Worm (Caenorhabditis elegans) whole organism, L4 larva: ENCODE measurements around the gene let-92.

Experiments used
- F10B5.3 ChIP-seq: sonication (generic microtip); optimal IDR thresholded peaks from 2 replicates; lab custom pipeline; 2016; ENCODE audit warnings: mild to moderate bottlenecking, missing genetic modification characterization, missing compliant biosample characterization
- F37D6.2 ChIP-seq: sonication (generic microtip); optimal IDR thresholded peaks from 2 replicates; lab custom pipeline; 2016; ENCODE audit warnings: mild to moderate bottlenecking, missing genetic modification characterization, missing compliant biosample characterization
- F49E8.2 ChIP-seq: sonication (generic microtip); optimal IDR thresholded peaks from 2 replicates; lab custom pipeline; 2016; ENCODE audit warnings: missing compliant biosample characterization, mild to moderate bottlenecking, missing genetic modification characterization, borderline replicate concordance
- T26A8.4 ChIP-seq: fragments of 200-800 bp; sonication (Bioruptor generic); IDR thresholded peaks from 2 replicates; pipeline ENCODE4 v1.3.6; 2022; ENCODE audit warnings: missing genetic modification characterization, missing compliant biosample characterization
- Y48G9A.11 ChIP-seq: fragments of 200-800 bp; sonication (Bioruptor generic); IDR thresholded peaks from 2 replicates; pipeline ENCODE4 v1.3.6; 2022; ENCODE audit warnings: missing genetic modification reagents, missing genetic modification characterization, missing compliant biosample characterization
- Y5F2A.4 ChIP-seq: fragments of 200-800 bp; sonication (Bioruptor generic); optimal IDR thresholded peaks from 2 replicates; lab custom pipeline; 2018; ENCODE audit warnings: mild to moderate bottlenecking, missing genetic modification characterization, missing compliant biosample characterization
- Y75B8A.6 ChIP-seq: fragments of 200-800 bp; sonication (Bioruptor generic); IDR thresholded peaks from 2 replicates; pipeline ENCODE4 v1.3.6; 2022; ENCODE audit warnings: missing genetic modification reagents, missing genetic modification characterization, missing compliant biosample characterization
- aly-2 ChIP-seq: sonication (generic microtip); optimal IDR thresholded peaks from 2 replicates; lab custom pipeline; 2018; ENCODE audit warnings: missing biosample characterization, missing genetic modification characterization
- ama-1 ChIP-seq: fragments of 150-350 bp; optimal IDR thresholded peaks from 2 replicates; lab custom pipeline; 2014; ENCODE audit warnings: inconsistent platforms, mixed read lengths
- ceh-20 ChIP-seq: fragments of 200-800 bp; sonication (Bioruptor generic); IDR thresholded peaks from 2 replicates; pipeline ENCODE4 v1.3.6; 2022; ENCODE audit warnings: missing genetic modification reagents, missing genetic modification characterization, missing compliant biosample characterization
- ceh-82 ChIP-seq: sonication (generic microtip); optimal IDR thresholded peaks from 2 replicates; lab custom pipeline; 2017; ENCODE audit warnings: missing biosample characterization, missing genetic modification characterization
- daf-12 ChIP-seq: fragments of 150-350 bp; optimal IDR thresholded peaks from 2 replicates; lab custom pipeline; 2014; ENCODE audit warnings: missing biosample characterization, missing genetic modification reagents, missing genetic modification characterization
- dmd-8 ChIP-seq: fragments of 200-800 bp; sonication (Bioruptor generic); IDR thresholded peaks from 2 replicates; pipeline ENCODE4 v1.3.6; 2022; ENCODE audit warnings: missing genetic modification characterization, missing compliant biosample characterization
- dmd-9 ChIP-seq: fragments of 200-800 bp; sonication (Bioruptor generic); IDR thresholded peaks from 2 replicates; pipeline ENCODE4 v1.3.6; 2022; ENCODE audit warnings: missing genetic modification reagents, missing genetic modification characterization, missing compliant biosample characterization
- dpl-1 ChIP-seq: fragments of 150-350 bp; optimal IDR thresholded peaks from 2 replicates; lab custom pipeline; 2014; ENCODE audit warnings: missing biosample characterization, missing genetic modification reagents, missing genetic modification characterization
- egl-43 ChIP-seq: fragments of 200-800 bp; sonication (Bioruptor generic); IDR thresholded peaks from 2 replicates; pipeline ENCODE4 v1.3.6; 2022; ENCODE audit warnings: missing genetic modification reagents, missing genetic modification characterization, missing compliant biosample characterization
- fos-1 ChIP-seq: fragments of 150-350 bp; optimal IDR thresholded peaks from 2 replicates; lab custom pipeline; 2014; ENCODE audit warnings: missing biosample characterization, missing genetic modification characterization
- hlh-30 ChIP-seq: sonication (generic microtip); optimal IDR thresholded peaks from 2 replicates; lab custom pipeline; 2017; ENCODE audit warnings: antibody characterized with exemption, mild to moderate bottlenecking, missing genetic modification characterization, missing compliant biosample characterization; ENCODE audit not compliant: insufficient read depth
- lin-1 ChIP-seq: fragments of 200-800 bp; sonication (Bioruptor generic); IDR thresholded peaks from 2 replicates; pipeline ENCODE4 v1.3.6; 2022; ENCODE audit warnings: missing genetic modification reagents, missing genetic modification characterization, missing compliant biosample characterization
- lin-38 ChIP-seq: fragments of 200-800 bp; sonication (Bioruptor generic); IDR thresholded peaks from 2 replicates; pipeline ENCODE4 v1.3.6; 2022; ENCODE audit warnings: missing genetic modification reagents, missing genetic modification characterization, missing compliant biosample characterization
- lin-39 ChIP-seq: fragments of 150-350 bp; optimal IDR thresholded peaks from 2 replicates; lab custom pipeline; 2014; ENCODE audit warnings: missing biosample characterization, missing genetic modification reagents, missing genetic modification characterization
- lir-3 ChIP-seq: sonication (generic microtip); optimal IDR thresholded peaks from 2 replicates; lab custom pipeline; 2016; ENCODE audit warnings: mild to moderate bottlenecking, missing genetic modification characterization, missing compliant biosample characterization
- madf-5 ChIP-seq, 2 experiments: fragments of 200-800 bp; sonication (Bioruptor generic); IDR thresholded peaks; 2 replicates each; pipeline ENCODE4 v1.3.6; 2022; ENCODE audit warnings: missing compliant biosample characterization in 2 of 2, missing genetic modification characterization in 2 of 2
- mep-1 ChIP-seq: fragments of 150-350 bp; sonication (generic microtip); optimal IDR thresholded peaks from 3 replicates; lab custom pipeline; 2014; ENCODE audit warnings: missing biosample characterization, missing genetic modification characterization
- nhr-10 ChIP-seq: fragments of 150-350 bp; optimal IDR thresholded peaks from 2 replicates; lab custom pipeline; 2014; ENCODE audit warnings: missing biosample characterization, missing genetic modification characterization
- nhr-111 ChIP-seq: fragments of 200-800 bp; sonication (Bioruptor generic); optimal IDR thresholded peaks from 2 replicates; lab custom pipeline; 2018; ENCODE audit warnings: mild to moderate bottlenecking, missing genetic modification characterization, missing compliant biosample characterization
- nhr-25 ChIP-seq: sonication (generic microtip); optimal IDR thresholded peaks from 2 replicates; lab custom pipeline; 2017; ENCODE audit warnings: missing genetic modification characterization, mild to moderate bottlenecking, missing compliant biosample characterization, antibody characterized with exemption, moderate library complexity, borderline replicate concordance; ENCODE audit not compliant: insufficient read depth
- nhr-28 ChIP-seq: fragments of 150-350 bp; optimal IDR thresholded peaks from 2 replicates; lab custom pipeline; 2014; ENCODE audit warnings: missing biosample characterization, missing genetic modification characterization
- nhr-48 ChIP-seq: sonication (generic microtip); optimal IDR thresholded peaks from 2 replicates; lab custom pipeline; 2016; ENCODE audit warnings: mild to moderate bottlenecking, missing genetic modification characterization, missing compliant biosample characterization
- nhr-76 ChIP-seq: fragments of 150-350 bp; optimal IDR thresholded peaks from 2 replicates; lab custom pipeline; 2014; ENCODE audit warnings: missing biosample characterization, missing genetic modification characterization
- nhr-77 ChIP-seq: fragments of 150-350 bp; optimal IDR thresholded peaks from 2 replicates; lab custom pipeline; 2014; ENCODE audit warnings: missing biosample characterization, missing genetic modification characterization
- pha-4 ChIP-seq, 2 experiments: fragments of 150-350 bp in 1 of 2; fragments of 200-800 bp in 1 of 2; sonication (Bioruptor generic) in 1 of 2; IDR thresholded peaks in 1 of 2; optimal IDR thresholded peaks in 1 of 2; 2 replicates each; pipeline versions ENCODE4 v1.3.6 to Lab custom; 2014 to 2022; ENCODE audit warnings: missing genetic modification characterization in 2 of 2, missing genetic modification reagents in 2 of 2, missing biosample characterization in 1 of 2, missing compliant biosample characterization in 1 of 2
- set-16 ChIP-seq: fragments of 200-800 bp; sonication (Bioruptor generic); IDR thresholded peaks from 2 replicates; pipeline ENCODE4 v1.3.6; 2022; ENCODE audit warnings: missing genetic modification reagents, missing genetic modification characterization, missing compliant biosample characterization
- skn-1 ChIP-seq: fragments of 150-350 bp; optimal IDR thresholded peaks from 2 replicates; lab custom pipeline; 2014; ENCODE audit warnings: missing biosample characterization, missing genetic modification characterization
- snpc-1.2 ChIP-seq: fragments of 200-800 bp; sonication (Bioruptor generic); IDR thresholded peaks from 2 replicates; pipeline ENCODE4 v1.3.6; 2022; ENCODE audit warnings: missing genetic modification reagents, missing genetic modification characterization, missing compliant biosample characterization
- snpc-4 ChIP-seq: fragments of 150-350 bp; optimal IDR thresholded peaks from 2 replicates; lab custom pipeline; 2014; ENCODE audit warnings: missing biosample characterization, missing genetic modification characterization
- ztf-7 ChIP-seq: fragments of 150-350 bp; optimal IDR thresholded peaks from 2 replicates; lab custom pipeline; 2014; ENCODE audit warnings: missing biosample characterization, missing genetic modification characterization

let-92 gene

ce11 chrIV:11828012-11828411 lies 30.2 kb upstream of the let-92 start, which contains the start of gene M117.6:
Gene M117.6 (minus strand): TSS chrIV:11828112.
- TF ChIP-seq snpc-1.2 (GFP tag; lab: Robert Waterston, UW) (0 out of 2 replicates have a peak, but pooled peaks have one; percentile 16), set-16 (peak; percentile 53; the same call in 1 of the 2 replicates)

ce11 chrIV:11833456-11833855 lies 24.8 kb upstream of the let-92 start, which contains the start of gene M117.4:
Gene M117.4 (minus strand): TSS chrIV:11833556.
- TF ChIP-seq set-16 (no peak), aly-2 (no peak), skn-1 (tag; lab: Kevin White, UChicago) (no peak), nhr-48 (tag; lab: Kevin White, UChicago) (no peak), nhr-10 (tag; lab: Kevin White, UChicago) (no peak), F37D6.2 (tag; lab: Kevin White, UChicago) (no peak), ztf-7 (tag; lab: Kevin White, UChicago) (no peak), pha-4 (GFP tag; IDR thresholded peaks at IDR 0.05; lab: Robert Waterston, UW) (no peak), pha-4 (tag; optimal IDR thresholded peaks at IDR 0.05; lab: Kevin White, UChicago) (no peak), dmd-8 (GFP tag; lab: Robert Waterston, UW) (no peak)
- TF ChIP-seq, all 104 proteins: peak for 0

ce11 chrIV:11838657-11839056 lies 19.6 kb upstream of the let-92 start, which contains the start of gene fbxb-3:
Gene fbxb-3 (plus strand): TSS chrIV:11838957.
- TF ChIP-seq lin-38 (GFP tag; lab: Robert Waterston, UW) (no peak), daf-12 (tag; lab: Kevin White, UChicago) (no peak), lin-39 (no peak), fos-1 (tag; lab: Kevin White, UChicago) (no peak), nhr-28 (tag; lab: Kevin White, UChicago) (no peak), nhr-77 (tag; lab: Kevin White, UChicago) (no peak), dmd-9 (GFP tag; lab: Robert Waterston, UW) (no peak), ama-1 (no peak), nhr-25 (tag; lab: Kevin White, UChicago) (no peak), T26A8.4 (GFP tag; lab: Robert Waterston, UW) (no peak), ztf-7 (tag; lab: Kevin White, UChicago) (no peak), egl-43 (GFP tag; lab: Robert Waterston, UW) (no peak), nhr-111 (GFP tag; lab: Kevin White, UChicago) (no peak)

ce11 chrIV:11842121-11842520 lies 16.1 kb upstream of the let-92 start, which contains the start of gene F38H4.3:
Gene F38H4.3 (plus strand): TSS chrIV:11842421.
- TF ChIP-seq madf-5 (GFP tag; IDR thresholded peaks at IDR 0.05; lab: Robert Waterston, UW) (no peak), Y5F2A.4 (no peak), F10B5.3 (tag; lab: Kevin White, UChicago) (no peak), mep-1 (no peak), ceh-82 (tag; lab: Kevin White, UChicago) (no peak), ceh-20 (no peak), snpc-4 (tag; lab: Kevin White, UChicago) (no peak), Y75B8A.6 (no peak), Y48G9A.11 (no peak), daf-12 (tag; lab: Kevin White, UChicago) (no peak), F49E8.2 (tag; lab: Kevin White, UChicago) (no peak), hlh-30 (no peak), nhr-76 (no peak), lir-3 (tag; lab: Kevin White, UChicago) (no peak), lin-1 (no peak), dpl-1 (no peak)
